Worm (Caenorhabditis elegans) whole organism, L3 larva: ENCODE measurements around the gene F12E12.2.

Source experiments
- ama-1 ChIP-seq: fragments of 150-350 bp; optimal IDR thresholded peaks from 2 replicates; lab custom pipeline; 2018
- egl-27 ChIP-seq: sonication (generic microtip); optimal IDR thresholded peaks from 4 replicates; lab custom pipeline; 2017; ENCODE audit warnings: missing biosample characterization, missing genetic modification reagents, missing genetic modification characterization
- jun-1 ChIP-seq: fragments of 150-350 bp; optimal IDR thresholded peaks from 2 replicates; lab custom pipeline; 2014; ENCODE audit warnings: missing biosample characterization, missing genetic modification reagents, missing genetic modification characterization
- lin-39 ChIP-seq: fragments of 150-350 bp; optimal IDR thresholded peaks from 2 replicates; lab custom pipeline; 2018; ENCODE audit warnings: missing biosample characterization, missing genetic modification reagents, missing genetic modification characterization
- lsy-12 ChIP-seq: sonication (generic microtip); optimal IDR thresholded peaks from 2 replicates; lab custom pipeline; 2016; ENCODE audit warnings: mild to moderate bottlenecking, missing genetic modification characterization, missing compliant biosample characterization
- mdl-1 ChIP-seq: fragments of 150-350 bp; optimal IDR thresholded peaks from 2 replicates; lab custom pipeline; 2014; ENCODE audit warnings: missing biosample characterization, missing genetic modification characterization
- nfya-1 ChIP-seq: sonication (generic microtip); optimal IDR thresholded peaks from 2 replicates; lab custom pipeline; 2017; ENCODE audit warnings: missing genetic modification characterization, mild to moderate bottlenecking, missing compliant biosample characterization, antibody characterized with exemption, moderate library complexity; ENCODE audit not compliant: insufficient read depth
- nhr-237 ChIP-seq: fragments of 150-350 bp; optimal IDR thresholded peaks from 2 replicates; lab custom pipeline; 2014; ENCODE audit warnings: missing biosample characterization, missing genetic modification characterization
- nhr-28 ChIP-seq: fragments of 150-350 bp; optimal IDR thresholded peaks from 2 replicates; lab custom pipeline; 2014; ENCODE audit warnings: missing biosample characterization, missing genetic modification characterization
- nhr-76 ChIP-seq: fragments of 150-350 bp; sonication (generic microtip); optimal IDR thresholded peaks from 5 replicates; lab custom pipeline; 2014; ENCODE audit warnings: missing biosample characterization, missing genetic modification characterization
- nhr-77 ChIP-seq: fragments of 150-350 bp; optimal IDR thresholded peaks from 2 replicates; lab custom pipeline; 2014; ENCODE audit warnings: missing biosample characterization, missing genetic modification characterization
- pha-4 ChIP-seq: fragments of 150-350 bp; optimal IDR thresholded peaks from 2 replicates; lab custom pipeline; 2014; ENCODE audit warnings: missing biosample characterization, missing genetic modification reagents, missing genetic modification characterization
- snpc-4 ChIP-seq: fragments of 150-350 bp; optimal IDR thresholded peaks from 2 replicates; lab custom pipeline; 2014; ENCODE audit warnings: missing biosample characterization, missing genetic modification characterization
- ztf-4 ChIP-seq: fragments of 150-350 bp; optimal IDR thresholded peaks from 2 replicates; lab custom pipeline; 2014; ENCODE audit warnings: missing biosample characterization, missing genetic modification characterization

DNA sequence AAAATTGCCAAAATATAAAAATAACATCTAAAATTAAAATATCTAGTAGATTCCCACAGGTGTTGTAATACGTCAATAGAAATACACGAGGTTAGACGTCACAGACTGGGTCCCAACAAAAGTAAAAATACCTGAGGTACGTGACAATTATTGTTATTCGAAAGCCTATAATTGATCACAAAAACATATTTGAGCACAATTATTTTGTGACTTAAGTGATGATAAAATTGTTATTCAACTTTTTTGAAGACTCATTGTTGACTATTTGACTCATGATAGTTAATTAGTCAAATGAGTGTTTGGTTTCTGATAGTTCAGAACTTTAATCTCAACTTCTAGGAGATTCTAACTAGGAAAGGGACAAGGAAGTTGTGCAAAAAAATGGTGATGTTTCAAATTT is 38.1 kb downstream of the F12E12.2 start:
- TF ChIP-seq snpc-4 (tag; lab: Kevin White, UChicago) (no peak), lin-39 (tag; lab: Kevin White, UChicago) (no peak), egl-27 (no peak), jun-1 (no peak), ztf-4 (tag; lab: Kevin White, UChicago) (no peak), nhr-237 (tag; lab: Kevin White, UChicago) (no peak), nhr-28 (no peak), nhr-77 (tag; lab: Kevin White, UChicago) (no peak), lsy-12 (tag; lab: Kevin White, UChicago) (no peak), mdl-1 (tag; lab: Kevin White, UChicago) (no peak), nfya-1 (tag; lab: Kevin White, UChicago) (no peak), ama-1 (lab: Kevin White, UChicago) (no peak), pha-4 (tag; lab: Kevin White, UChicago) (no peak), nhr-76 (no peak)
